Worm (Caenorhabditis elegans) whole organism, late embryonic: ENCODE results near the gene F59B10.3.

Source experiments
- C08G9.2 ChIP-seq: sonication (generic microtip); optimal IDR thresholded peaks from 2 replicates; lab custom pipeline; 2016; ENCODE audit warnings: mild to moderate bottlenecking, missing genetic modification characterization, moderate library complexity, missing compliant biosample characterization
- C38D4.7 ChIP-seq: fragments of 200-800 bp; sonication (Bioruptor generic); optimal IDR thresholded peaks from 2 replicates; lab custom pipeline; 2018; ENCODE audit warnings: mild to moderate bottlenecking, missing genetic modification characterization, moderate library complexity, missing compliant biosample characterization
- F13H6.1 ChIP-seq: sonication (generic microtip); optimal IDR thresholded peaks from 2 replicates; lab custom pipeline; 2016; ENCODE audit warnings: missing genetic modification characterization, missing compliant biosample characterization
- K02D7.2 ChIP-seq: sonication (generic microtip); optimal IDR thresholded peaks from 2 replicates; lab custom pipeline; 2017; ENCODE audit warnings: mild to moderate bottlenecking, missing genetic modification characterization, missing compliant biosample characterization
- T23F11.4 ChIP-seq: fragments of 200-800 bp; sonication (Bioruptor generic); optimal IDR thresholded peaks from 2 replicates; lab custom pipeline; 2018; ENCODE audit warnings: mild to moderate bottlenecking, missing genetic modification characterization, missing compliant biosample characterization
- Y22D7AL.16 ChIP-seq: sonication (generic microtip); optimal IDR thresholded peaks from 2 replicates; lab custom pipeline; 2016; ENCODE audit warnings: missing genetic modification characterization, missing compliant biosample characterization
- ahr-1 ChIP-seq: sonication (generic microtip); optimal IDR thresholded peaks from 2 replicates; lab custom pipeline; 2016; ENCODE audit warnings: missing genetic modification characterization, missing compliant biosample characterization
- ama-1 ChIP-seq: fragments of 150-350 bp; optimal IDR thresholded peaks from 2 replicates; lab custom pipeline; 2014
- ceh-14 ChIP-seq: sonication (generic microtip); optimal IDR thresholded peaks from 2 replicates; lab custom pipeline; 2016; ENCODE audit warnings: missing genotype, missing genetic modification characterization, missing compliant biosample characterization
- ceh-18 ChIP-seq: sonication (generic microtip); optimal IDR thresholded peaks from 2 replicates; lab custom pipeline; 2016; ENCODE audit warnings: missing genetic modification characterization, missing compliant biosample characterization
- ceh-19 ChIP-seq: fragments of 200-800 bp; sonication (Bioruptor generic); optimal IDR thresholded peaks from 2 replicates; lab custom pipeline; 2018; ENCODE audit warnings: mild to moderate bottlenecking, missing genetic modification characterization, missing compliant biosample characterization
- ceh-2 ChIP-seq: sonication (generic microtip); optimal IDR thresholded peaks from 2 replicates; lab custom pipeline; 2016; ENCODE audit warnings: missing genotype, missing genetic modification characterization, missing compliant biosample characterization
- ceh-22 ChIP-seq: sonication (generic microtip); optimal IDR thresholded peaks from 2 replicates; lab custom pipeline; 2017; ENCODE audit warnings: missing biosample characterization, missing genetic modification characterization
- ceh-31 ChIP-seq: sonication (generic microtip); optimal IDR thresholded peaks from 2 replicates; lab custom pipeline; 2016; ENCODE audit warnings: missing genetic modification characterization, missing compliant biosample characterization
- ceh-34 ChIP-seq: sonication (generic microtip); optimal IDR thresholded peaks from 2 replicates; lab custom pipeline; 2016; ENCODE audit warnings: mild to moderate bottlenecking, missing genetic modification characterization, missing compliant biosample characterization
- ceh-45 ChIP-seq: fragments of 200-800 bp; sonication (Bioruptor generic); IDR thresholded peaks from 2 replicates; pipeline ENCODE4 v1.3.6; 2022; ENCODE audit warnings: missing genetic modification reagents, missing genetic modification characterization, missing compliant biosample characterization
- ceh-6 ChIP-seq: fragments of 200-800 bp; sonication (Bioruptor generic); optimal IDR thresholded peaks from 2 replicates; lab custom pipeline; 2018; ENCODE audit warnings: mild to moderate bottlenecking, missing genetic modification characterization, missing compliant biosample characterization
- che-1 ChIP-seq: sonication (generic microtip); optimal IDR thresholded peaks from 2 replicates; lab custom pipeline; 2016; ENCODE audit warnings: mild to moderate bottlenecking, missing genetic modification characterization, missing compliant biosample characterization
- dmd-4 ChIP-seq: sonication (generic microtip); optimal IDR thresholded peaks from 2 replicates; lab custom pipeline; 2016; ENCODE audit warnings: borderline replicate concordance, missing genetic modification characterization, missing compliant biosample characterization
- dve-1 ChIP-seq: sonication (generic microtip); optimal IDR thresholded peaks from 2 replicates; lab custom pipeline; 2017; ENCODE audit warnings: antibody characterized with exemption, mild to moderate bottlenecking, missing genetic modification characterization, missing compliant biosample characterization
- elt-2 ChIP-seq: sonication (generic microtip); optimal IDR thresholded peaks from 2 replicates; lab custom pipeline; 2016; ENCODE audit warnings: missing genetic modification reagents, missing genetic modification characterization, missing compliant biosample characterization
- elt-4 ChIP-seq: sonication (generic microtip); optimal IDR thresholded peaks from 2 replicates; lab custom pipeline; 2016; ENCODE audit warnings: missing genetic modification characterization, missing compliant biosample characterization
- fkh-10 ChIP-seq: fragments of 150-350 bp; optimal IDR thresholded peaks from 2 replicates; lab custom pipeline; 2014; ENCODE audit warnings: missing biosample characterization, missing genetic modification reagents, missing genetic modification characterization
- fkh-6 ChIP-seq: sonication (generic microtip); optimal IDR thresholded peaks from 2 replicates; lab custom pipeline; 2016; ENCODE audit warnings: missing genetic modification characterization, missing compliant biosample characterization
- hlh-13 ChIP-seq: fragments of 200-800 bp; sonication (Bioruptor generic); optimal IDR thresholded peaks from 2 replicates; lab custom pipeline; 2018; ENCODE audit warnings: mild to moderate bottlenecking, missing genetic modification characterization, missing compliant biosample characterization
- hlh-6 ChIP-seq: sonication (generic microtip); optimal IDR thresholded peaks from 2 replicates; lab custom pipeline; 2016; ENCODE audit warnings: missing genotype, missing genetic modification characterization, missing compliant biosample characterization
- hlh-8 ChIP-seq: sonication (generic microtip); optimal IDR thresholded peaks from 2 replicates; lab custom pipeline; 2016; ENCODE audit warnings: missing genotype, missing genetic modification characterization, missing compliant biosample characterization
- lim-6 ChIP-seq: sonication (generic microtip); optimal IDR thresholded peaks from 2 replicates; lab custom pipeline; 2016; ENCODE audit warnings: missing genetic modification characterization, missing compliant biosample characterization
- lin-11 ChIP-seq: fragments of 200-800 bp; sonication (Bioruptor generic); optimal IDR thresholded peaks from 2 replicates; lab custom pipeline; 2018; ENCODE audit warnings: mild to moderate bottlenecking, missing genetic modification characterization, missing compliant biosample characterization
- madf-2 ChIP-seq: sonication (generic microtip); optimal IDR thresholded peaks from 2 replicates; lab custom pipeline; 2017; ENCODE audit warnings: missing genetic modification characterization, missing compliant biosample characterization
- mec-3 ChIP-seq: sonication (generic microtip); optimal IDR thresholded peaks from 2 replicates; lab custom pipeline; 2016; ENCODE audit warnings: borderline replicate concordance, missing genetic modification characterization, missing compliant biosample characterization
- nfya-1 ChIP-seq: sonication (generic microtip); optimal IDR thresholded peaks from 2 replicates; lab custom pipeline; 2017; ENCODE audit warnings: missing genetic modification characterization, mild to moderate bottlenecking, missing compliant biosample characterization, antibody characterized with exemption, moderate library complexity
- nhr-11 ChIP-seq: fragments of 150-350 bp; optimal IDR thresholded peaks from 2 replicates; lab custom pipeline; 2014; ENCODE audit warnings: missing biosample characterization, missing genetic modification characterization
- npax-4 ChIP-seq: sonication (generic microtip); optimal IDR thresholded peaks from 2 replicates; lab custom pipeline; 2016; ENCODE audit warnings: missing genetic modification characterization, missing compliant biosample characterization
- pag-3 ChIP-seq: sonication (generic microtip); optimal IDR thresholded peaks from 2 replicates; lab custom pipeline; 2016; ENCODE audit warnings: missing compliant biosample characterization, missing genetic modification characterization, borderline replicate concordance
- pax-1 ChIP-seq: fragments of 150-350 bp; optimal IDR thresholded peaks from 2 replicates; lab custom pipeline; 2014; ENCODE audit warnings: missing biosample characterization, missing genetic modification characterization
- pha-2 ChIP-seq: sonication (generic microtip); optimal IDR thresholded peaks from 2 replicates; lab custom pipeline; 2017; ENCODE audit warnings: mild to moderate bottlenecking, missing genetic modification characterization, missing compliant biosample characterization
- pha-4 ChIP-seq: fragments of 150-350 bp; optimal IDR thresholded peaks from 2 replicates; lab custom pipeline; 2018; ENCODE audit warnings: missing biosample characterization, missing genetic modification reagents, missing genetic modification characterization
- ref-2 ChIP-seq: sonication (generic microtip); optimal IDR thresholded peaks from 2 replicates; lab custom pipeline; 2016; ENCODE audit warnings: missing genetic modification characterization, missing compliant biosample characterization
- rnt-1 ChIP-seq: sonication (generic microtip); optimal IDR thresholded peaks from 2 replicates; lab custom pipeline; 2016; ENCODE audit warnings: missing genetic modification characterization, missing compliant biosample characterization
- sox-2 ChIP-seq: fragments of 200-800 bp; sonication (Bioruptor generic); IDR thresholded peaks from 2 replicates; pipeline ENCODE4 v1.3.6; 2022; ENCODE audit warnings: missing genetic modification reagents, missing genetic modification characterization, missing compliant biosample characterization
- sox-4 ChIP-seq: sonication (generic microtip); optimal IDR thresholded peaks from 2 replicates; lab custom pipeline; 2017; ENCODE audit warnings: mild to moderate bottlenecking, missing genetic modification characterization, inconsistent platforms, missing compliant biosample characterization
- syd-9 ChIP-seq: sonication (generic microtip); optimal IDR thresholded peaks from 2 replicates; lab custom pipeline; 2016; ENCODE audit warnings: mild to moderate bottlenecking, missing genetic modification characterization, moderate library complexity, missing compliant biosample characterization
- ttx-3 ChIP-seq: sonication (generic microtip); optimal IDR thresholded peaks from 2 replicates; lab custom pipeline; 2016; ENCODE audit warnings: missing genetic modification reagents, missing genetic modification characterization, missing compliant biosample characterization
- unc-3 ChIP-seq, 2 experiments: fragments of 200-800 bp in 1 of 2; sonication (Bioruptor generic) in 1 of 2; sonication (generic microtip) in 1 of 2; conservative IDR thresholded peaks in 1 of 2; optimal IDR thresholded peaks in 1 of 2; 2 replicates each; pipeline versions ENCODE4 v1.3.6 to Lab custom; 2016 to 2022; ENCODE audit warnings: missing compliant biosample characterization in 2 of 2, missing genetic modification characterization in 2 of 2, missing genetic modification reagents in 1 of 2
- unc-42 ChIP-seq: sonication (generic microtip); optimal IDR thresholded peaks from 2 replicates; lab custom pipeline; 2016; ENCODE audit warnings: missing genotype, missing genetic modification characterization, missing compliant biosample characterization
- unc-55 ChIP-seq: sonication (generic microtip); optimal IDR thresholded peaks from 2 replicates; lab custom pipeline; 2017; ENCODE audit warnings: missing biosample characterization, missing genetic modification reagents, missing genetic modification characterization

The F59B10.3 gene

DNA sequence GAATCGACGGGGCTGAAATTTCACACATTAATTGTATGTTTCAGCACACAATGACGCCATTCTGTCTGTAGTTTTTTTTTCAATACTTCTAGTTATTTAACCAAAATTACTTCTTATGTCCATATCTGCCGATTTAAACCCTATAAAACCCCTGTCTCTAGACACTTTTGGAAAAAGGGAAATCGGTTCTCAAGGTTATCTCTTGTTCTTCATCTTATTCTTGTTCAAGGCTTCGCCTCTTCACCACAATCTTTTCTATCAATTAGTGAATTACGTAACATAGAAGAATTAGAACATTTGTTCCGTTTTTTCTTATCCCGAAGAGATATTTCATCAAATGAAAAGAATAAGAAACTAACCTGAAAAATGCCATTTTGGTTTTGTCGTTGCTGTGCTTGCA is 9.7 kb upstream of the F59B10.3 start:
- TF ChIP-seq ceh-31 (no peak), pax-1 (no peak), hlh-13 (no peak), lim-6 (tag; lab: Kevin White, UChicago) (no peak), dmd-4 (no peak), ceh-19 (GFP tag; lab: Kevin White, UChicago) (no peak), ceh-45 (GFP tag; lab: Robert Waterston, UW) (no peak), F13H6.1 (tag; lab: Kevin White, UChicago) (no peak), pag-3 (no peak), madf-2 (tag; lab: Kevin White, UChicago) (no peak), ref-2 (tag; lab: Kevin White, UChicago) (no peak), ahr-1 (no peak)
- TF ChIP-seq, all 69 proteins: peak for 0

DNA sequence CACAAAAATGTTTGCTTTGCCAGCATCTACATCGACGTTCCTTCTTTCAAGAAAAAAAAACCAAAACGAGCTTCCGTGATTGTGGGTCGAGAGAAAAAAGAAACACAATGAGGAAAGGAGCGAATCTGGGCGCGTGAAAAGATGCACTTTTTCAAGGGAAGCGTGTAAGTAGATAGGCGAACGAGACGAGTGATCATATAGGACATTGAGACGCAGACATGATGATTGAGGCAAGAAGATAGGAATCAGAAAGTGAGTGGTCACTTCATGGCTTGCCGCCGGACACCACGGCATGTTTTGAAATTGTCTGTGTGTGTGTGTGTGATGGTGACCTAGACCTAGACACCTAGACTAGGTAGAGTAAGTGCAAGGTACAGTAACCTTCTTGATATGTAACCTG is 8.8 kb upstream of the F59B10.3 start:
- TF ChIP-seq ceh-31 (peak; percentile 28), madf-2 (tag; lab: Kevin White, UChicago) (no peak), ref-2 (tag; lab: Kevin White, UChicago) (no peak), hlh-6 (no peak), fkh-10 (no peak), sox-2 (GFP tag; lab: Robert Waterston, UW) (no peak), npax-4 (tag; lab: Kevin White, UChicago) (no peak), nfya-1 (tag; lab: Kevin White, UChicago) (peak; percentile 25), elt-4 (no peak), ceh-2 (tag; lab: Kevin White, UChicago) (no peak), rnt-1 (tag; lab: Kevin White, UChicago) (peak; percentile 44), pha-2 (tag; lab: Kevin White, UChicago) (no peak), ceh-18 (tag; lab: Kevin White, UChicago) (peak; percentile 22), F13H6.1 (tag; lab: Kevin White, UChicago) (peak; percentile 3), K02D7.2 (tag; lab: Kevin White, UChicago) (no peak), T23F11.4 (GFP tag; lab: Kevin White, UChicago) (no peak)
- TF ChIP-seq, all 69 proteins: peak for 5

DNA sequence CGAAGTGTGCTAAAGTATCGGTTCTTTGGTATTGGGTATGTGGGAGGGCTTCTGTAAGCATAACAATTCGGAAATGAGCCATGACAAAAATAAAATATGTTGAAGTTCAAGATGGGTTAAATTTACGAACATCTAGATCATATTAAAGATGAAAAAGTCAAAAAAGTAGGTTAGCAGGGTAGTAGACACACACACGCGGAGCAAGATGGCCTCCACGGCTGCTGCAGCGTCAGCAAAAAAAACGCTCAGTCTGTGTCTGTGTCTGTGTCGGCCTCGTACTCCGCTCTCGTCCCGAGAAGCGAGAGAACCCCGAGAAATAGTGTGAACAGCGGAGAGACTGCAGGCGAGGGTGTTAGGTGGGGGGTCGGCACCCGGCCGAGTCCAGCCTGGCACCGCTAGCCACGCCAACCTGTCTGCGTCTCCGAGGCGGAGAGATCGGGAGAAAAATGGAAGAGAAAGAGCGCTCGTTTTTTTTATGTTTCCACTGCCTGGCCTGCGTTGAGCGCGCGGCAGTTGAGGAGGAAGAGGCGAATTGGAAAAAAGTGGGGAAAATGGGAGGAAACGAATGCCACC is 7.8 kb upstream of the F59B10.3 start, which contains the start of gene myrf-1:
Gene myrf-1 (minus strand): TSS at position 51 of the 573 bp plus-strand sequence.
- TF ChIP-seq pha-4 (tag; lab: Kevin White, UChicago) (no peak), Y22D7AL.16 (tag; lab: Kevin White, UChicago) (no peak), C08G9.2 (peak; percentile 77), pag-3 (peak; percentile 8), ceh-34 (peak; percentile 86), unc-42 (tag; lab: Kevin White, UChicago) (peak; percentile 70), hlh-6 (no peak), elt-2 (tag; lab: Kevin White, UChicago) (peak; percentile 17), sox-4 (tag; lab: Kevin White, UChicago) (no peak), fkh-6 (tag; lab: Kevin White, UChicago) (peak; percentile 59), lin-11 (peak; percentile 28), ceh-22 (tag; lab: Kevin White, UChicago) (no peak), C38D4.7 (GFP tag; lab: Kevin White, UChicago) (no peak), lim-6 (tag; lab: Kevin White, UChicago) (no peak), K02D7.2 (tag; lab: Kevin White, UChicago) (no peak), syd-9 (tag; lab: Kevin White, UChicago) (peak; percentile 70), mec-3 (no peak), ceh-31 (peak; percentile 88), ceh-14 (tag; lab: Kevin White, UChicago) (peak; percentile 41), ama-1 (no peak), nhr-11 (no peak), dve-1 (peak; percentile 18), dmd-4 (no peak), hlh-8 (peak; percentile 44), che-1 (peak; percentile 27), fkh-10 (no peak), unc-3 (GFP tag; conservative IDR thresholded peaks at IDR 0.05; lab: Robert Waterston, UW) (no peak), unc-3 (tag; optimal IDR thresholded peaks at IDR 0.05; lab: Kevin White, UChicago) (no peak), T23F11.4 (GFP tag; lab: Kevin White, UChicago) (no peak), ceh-18 (tag; lab: Kevin White, UChicago) (peak; percentile 89), F13H6.1 (tag; lab: Kevin White, UChicago) (peak; percentile 77), ttx-3 (tag; lab: Kevin White, UChicago) (no peak), ceh-6 (GFP tag; lab: Kevin White, UChicago) (peak; percentile 21), unc-55 (GFP tag; lab: Kevin White, UChicago) (peak; percentile 15)
